Fruit fly (Drosophila melanogaster) whole organism, embryonic: ENCODE measurements around the gene CG2157.

Experiments
- Ada2b ChIP-seq: fragments of 200-800 bp; sonication (Bioruptor generic); IDR thresholded peaks from 2 replicates; pipeline ENCODE4 v1.3.6; 2022; ENCODE audit warnings: missing biosample characterization, missing genetic modification characterization
- Awh ChIP-seq: fragments of 200-800 bp; sonication (Bioruptor generic); IDR thresholded peaks from 2 replicates; pipeline ENCODE4, ENCODE4 v1.3.6; 2022; ENCODE audit warnings: missing biosample characterization, missing genetic modification characterization
- CG10959 ChIP-seq: fragments of 200-800 bp; sonication (Bioruptor generic); IDR thresholded peaks from 2 replicates; pipeline ENCODE4 v1.3.6; 2022; ENCODE audit warnings: missing biosample characterization, missing genetic modification characterization
- CG11695 ChIP-seq: fragments of 200-800 bp; sonication (Bioruptor generic); IDR thresholded peaks from 3 replicates; pipeline ENCODE4 v1.3.6; 2022; ENCODE audit warnings: missing biosample characterization, missing genetic modification characterization
- CG15514 ChIP-seq: fragments of 200-800 bp; sonication (Bioruptor generic); optimal IDR thresholded peaks from 3 replicates; lab custom pipeline; 2017; ENCODE audit warnings: missing biosample characterization, missing genetic modification characterization, mild to moderate bottlenecking, moderate library complexity, missing genetic modification reagents
- CG30020 ChIP-seq: fragments of 200-800 bp; optimal IDR thresholded peaks from 2 replicates; lab custom pipeline; 2019; ENCODE audit warnings: missing biosample characterization, mild to moderate bottlenecking, missing genetic modification characterization, moderate library complexity
- CG31441 ChIP-seq: fragments of 200-800 bp; sonication (Bioruptor generic); IDR thresholded peaks from 2 replicates; pipeline ENCODE4 v1.3.6; 2022; ENCODE audit warnings: missing biosample characterization, missing genetic modification characterization
- CG32532 ChIP-seq: fragments of 200-800 bp; sonication (Bioruptor generic); IDR thresholded peaks from 2 replicates; pipeline ENCODE4 v1.3.6; 2022; ENCODE audit warnings: missing biosample characterization, missing genetic modification characterization
- CG6254 ChIP-seq: fragments of 200-800 bp; sonication (Bioruptor generic); optimal IDR thresholded peaks from 3 replicates; lab custom pipeline; 2017; ENCODE audit warnings: mild to moderate bottlenecking, missing biosample characterization, missing genetic modification reagents, missing genetic modification characterization
- CG6854 ChIP-seq: fragments of 200-800 bp; sonication (Bioruptor generic); optimal IDR thresholded peaks from 3 replicates; lab custom pipeline; 2017; ENCODE audit warnings: missing biosample characterization, mild to moderate bottlenecking, missing genetic modification characterization
- CG7928 ChIP-seq: fragments of 200-800 bp; sonication (Bioruptor generic); optimal IDR thresholded peaks from 2 replicates; lab custom pipeline; 2017; ENCODE audit warnings: missing biosample characterization, mild to moderate bottlenecking, missing genetic modification characterization
- CG8290 ChIP-seq, 3 experiments: fragments of 200-800 bp; sonication (Bioruptor generic); optimal IDR thresholded peaks; 2 replicates each; lab custom pipeline; 2016 to 2019; ENCODE audit warnings: missing biosample characterization in 3 of 3, missing genetic modification characterization in 3 of 3, mild to moderate bottlenecking in 2 of 3, moderate library complexity in 1 of 3
- CG8359 ChIP-seq: fragments of 200-800 bp; sonication (Bioruptor generic); optimal IDR thresholded peaks from 2 replicates; lab custom pipeline; 2017; ENCODE audit warnings: missing biosample characterization, mild to moderate bottlenecking, missing genetic modification characterization, borderline replicate concordance
- CG8388 ChIP-seq: fragments of 200-800 bp; sonication (Bioruptor generic); optimal IDR thresholded peaks from 2 replicates; lab custom pipeline; 2019; ENCODE audit warnings: missing biosample characterization, mild to moderate bottlenecking, missing genetic modification characterization, moderate library complexity
- CG9876 ChIP-seq: fragments of 200-800 bp; sonication (Bioruptor generic); optimal IDR thresholded peaks from 2 replicates; lab custom pipeline; 2016; ENCODE audit warnings: missing biosample characterization, missing genetic modification characterization
- Dfd ChIP-seq, 2 experiments: fragments of >200 bp; optimal IDR thresholded peaks; 2 replicates each; lab custom pipeline; 2017; ENCODE audit warnings: missing biosample characterization in 2 of 2, missing genetic modification characterization in 2 of 2
- Doc3 ChIP-seq: fragments of 200-800 bp; sonication (Bioruptor generic); IDR thresholded peaks from 3 replicates; pipeline ENCODE4 v1.3.6; 2022; ENCODE audit warnings: missing biosample characterization, missing genetic modification characterization; ENCODE audit not compliant: partially characterized antibody
- Fer2 ChIP-seq: fragments of 200-800 bp; sonication (Bioruptor generic); optimal IDR thresholded peaks from 2 replicates; lab custom pipeline; 2018; ENCODE audit warnings: missing biosample characterization, mild to moderate bottlenecking, missing genetic modification characterization, moderate library complexity
- Fer3 ChIP-seq: fragments of 200-800 bp; sonication (Bioruptor generic); optimal IDR thresholded peaks from 2 replicates; lab custom pipeline; 2018; ENCODE audit warnings: missing biosample characterization, mild to moderate bottlenecking, missing genetic modification characterization, moderate library complexity
- Gsc ChIP-seq: fragments of 200-800 bp; sonication (Bioruptor generic); IDR thresholded peaks from 2 replicates; pipeline ENCODE4 v1.3.6; 2022; ENCODE audit warnings: missing biosample characterization, missing genetic modification characterization
- NC2α ChIP-seq: fragments of 200-800 bp; sonication (Bioruptor generic); optimal IDR thresholded peaks from 2 replicates; lab custom pipeline; 2016; ENCODE audit warnings: missing biosample characterization, missing genetic modification characterization
- NfI ChIP-seq: fragments of 200-800 bp; sonication (Bioruptor generic); optimal IDR thresholded peaks from 3 replicates; lab custom pipeline; 2018; ENCODE audit warnings: missing biosample characterization, mild to moderate bottlenecking, missing genetic modification characterization, moderate library complexity
- Opbp ChIP-seq: fragments of 200-800 bp; sonication (Bioruptor generic); IDR thresholded peaks from 3 replicates; pipeline ENCODE4 v1.3.6; 2022; ENCODE audit warnings: missing biosample characterization, missing genetic modification characterization; ENCODE audit not compliant: partially characterized antibody
- PHDP ChIP-seq: fragments of 200-800 bp; sonication (Bioruptor generic); optimal IDR thresholded peaks from 3 replicates; lab custom pipeline; 2018; ENCODE audit warnings: missing biosample characterization, mild to moderate bottlenecking, missing genetic modification characterization, moderate library complexity
- Six4 ChIP-seq: fragments of 200-800 bp; sonication (Bioruptor generic); optimal IDR thresholded peaks from 2 replicates; lab custom pipeline; 2016; ENCODE audit warnings: missing biosample characterization, missing genetic modification characterization
- Stat92E ChIP-seq, 3 experiments: fragments of >200 bp in 2 of 3; fragments of 200-800 bp in 1 of 3; sonication (Bioruptor generic) in 1 of 3; optimal IDR thresholded peaks; 2 replicates each; lab custom pipeline; 2017 to 2019; ENCODE audit warnings: missing biosample characterization in 3 of 3, missing genetic modification characterization in 3 of 3, mild to moderate bottlenecking in 1 of 3, moderate library complexity in 1 of 3
- ab ChIP-seq: fragments of 200-800 bp; sonication (Bioruptor generic); optimal IDR thresholded peaks from 2 replicates; lab custom pipeline; 2016; ENCODE audit warnings: missing biosample characterization, missing genetic modification characterization
- aop ChIP-seq: fragments of 200-800 bp; sonication (Bioruptor generic); IDR thresholded peaks from 2 replicates; pipeline ENCODE4 v1.3.6; 2022; ENCODE audit warnings: missing biosample characterization, missing genetic modification characterization
- cad ChIP-seq: fragments of >200 bp; optimal IDR thresholded peaks from 2 replicates; lab custom pipeline; 2017; ENCODE audit warnings: missing biosample characterization, missing genetic modification characterization
- crol ChIP-seq: fragments of 200-800 bp; sonication (Bioruptor generic); IDR thresholded peaks from 2 replicates; pipeline ENCODE4 v1.3.6; 2022; ENCODE audit warnings: missing biosample characterization, missing genetic modification characterization
- dmrt99B ChIP-seq: fragments of 200-800 bp; sonication (Bioruptor generic); optimal IDR thresholded peaks from 2 replicates; lab custom pipeline; 2018; ENCODE audit warnings: missing biosample characterization, mild to moderate bottlenecking, missing genetic modification characterization, moderate library complexity
- dpn ChIP-seq, 2 experiments: fragments of 200-800 bp; sonication (Bioruptor generic); optimal IDR thresholded peaks; 3 replicates each; lab custom pipeline; 2016; ENCODE audit warnings: missing biosample characterization in 2 of 2, missing genetic modification characterization in 2 of 2
- eve ChIP-seq, 2 experiments: fragments of >200 bp; optimal IDR thresholded peaks; 2 replicates each; lab custom pipeline; 2017; ENCODE audit warnings: missing biosample characterization in 2 of 2, missing genetic modification characterization in 2 of 2
- fd102C ChIP-seq: fragments of 200-800 bp; sonication (Bioruptor generic); optimal IDR thresholded peaks from 2 replicates; lab custom pipeline; 2018; ENCODE audit warnings: missing biosample characterization, mild to moderate bottlenecking, missing genetic modification characterization, moderate library complexity
- hbn ChIP-seq: fragments of 200-800 bp; sonication (Bioruptor generic); IDR thresholded peaks from 2 replicates; pipeline ENCODE4 v1.3.6; 2022; ENCODE audit warnings: missing biosample characterization, missing genetic modification characterization; ENCODE audit not compliant: partially characterized antibody
- knrl ChIP-seq: fragments of 200-800 bp; sonication (Bioruptor generic); IDR thresholded peaks from 3 replicates; pipeline ENCODE4 v1.3.6; 2022; ENCODE audit warnings: missing biosample characterization, missing genetic modification characterization; ENCODE audit not compliant: partially characterized antibody
- lilli ChIP-seq: fragments of 200-800 bp; sonication (Bioruptor generic); optimal IDR thresholded peaks from 3 replicates; lab custom pipeline; 2016; ENCODE audit warnings: missing biosample characterization, missing genetic modification characterization
- lmd ChIP-seq: fragments of 200-800 bp; sonication (Bioruptor generic); IDR thresholded peaks from 2 replicates; pipeline ENCODE4 v1.3.6; 2022; ENCODE audit warnings: missing biosample characterization, missing genetic modification characterization
- oc ChIP-seq: fragments of 200-800 bp; sonication (Bioruptor generic); optimal IDR thresholded peaks from 2 replicates; lab custom pipeline; 2018; ENCODE audit warnings: missing biosample characterization, mild to moderate bottlenecking, missing genetic modification characterization, moderate library complexity
- odd ChIP-seq: fragments of 200-800 bp; sonication (Bioruptor generic); optimal IDR thresholded peaks from 2 replicates; lab custom pipeline; 2017; ENCODE audit warnings: missing biosample characterization, mild to moderate bottlenecking, missing genetic modification characterization
- salm ChIP-seq: fragments of 200-800 bp; sonication (Bioruptor generic); optimal IDR thresholded peaks from 2 replicates; lab custom pipeline; 2018; ENCODE audit warnings: missing biosample characterization, mild to moderate bottlenecking, missing genetic modification characterization
- sens-2 ChIP-seq: fragments of 200-800 bp; sonication (Bioruptor generic); IDR thresholded peaks from 2 replicates; pipeline ENCODE4 v1.3.6; 2022; ENCODE audit warnings: missing biosample characterization, missing genetic modification characterization
- stwl ChIP-seq: fragments of 200-800 bp; sonication (Bioruptor generic); optimal IDR thresholded peaks from 3 replicates; lab custom pipeline; 2018; ENCODE audit warnings: missing biosample characterization, mild to moderate bottlenecking, missing genetic modification characterization, moderate library complexity
- tll ChIP-seq, 2 experiments: fragments of 200-800 bp in 1 of 2; fragments of >200 bp in 1 of 2; sonication (Bioruptor generic) in 1 of 2; optimal IDR thresholded peaks; 2 replicates each; lab custom pipeline; 2017 to 2019; ENCODE audit warnings: missing biosample characterization in 2 of 2, missing genetic modification characterization in 2 of 2, mild to moderate bottlenecking in 1 of 2, moderate library complexity in 1 of 2
- tna ChIP-seq: fragments of 200-800 bp; sonication (Bioruptor generic); IDR thresholded peaks from 2 replicates; pipeline ENCODE4 v1.3.6; 2022; ENCODE audit warnings: missing biosample characterization, missing genetic modification characterization; ENCODE audit not compliant: partially characterized antibody
- vnd ChIP-seq: fragments of 200-800 bp; sonication (Bioruptor generic); IDR thresholded peaks from 3 replicates; pipeline ENCODE4 v1.3.6; 2022; ENCODE audit warnings: missing biosample characterization, missing genetic modification characterization; ENCODE audit not compliant: partially characterized antibody
- wdn ChIP-seq: fragments of 200-800 bp; sonication (Bioruptor generic); IDR thresholded peaks from 2 replicates; pipeline ENCODE4 v1.3.6; 2022; ENCODE audit warnings: missing biosample characterization, missing genetic modification characterization
- zen ChIP-seq: fragments of 200-800 bp; sonication (Bioruptor generic); optimal IDR thresholded peaks from 3 replicates; lab custom pipeline; 2018; ENCODE audit warnings: missing biosample characterization, mild to moderate bottlenecking, missing genetic modification characterization, moderate library complexity
- zfh1 ChIP-seq: fragments of 200-800 bp; sonication (Bioruptor generic); IDR thresholded peaks from 3 replicates; pipeline ENCODE4 v1.3.6; 2022; ENCODE audit warnings: missing biosample characterization, missing genetic modification characterization

Gene CG2157

dm6 chrX:10846972-10847435 lies 22.1 kb upstream of the CG2157 start, which contains the start of gene sbr (continued):
- TF ChIP-seq Ada2b (GFP tag; lab: Robert Waterston, UW), result no peak
- TF ChIP-seq salm (tag; lab: Kevin White, UChicago), result no peak
- TF ChIP-seq vnd, result peak; percentile 78
- no peak for TF ChIP-seq oc (tag; lab: Kevin White, UChicago)
- TF ChIP-seq Awh, result no peak
- peak; percentile 51 for TF ChIP-seq CG30020
- TF ChIP-seq CG9876, result no peak
- 0 out of 2 replicates have a peak, but pooled peaks have one; percentile 12 for TF ChIP-seq CG32532 (GFP tag; lab: Robert Waterston, UW)
- no peak for TF ChIP-seq sens-2 (GFP tag; lab: Robert Waterston, UW)
- no peak for TF ChIP-seq Gsc (GFP tag; lab: Robert Waterston, UW)
- TF ChIP-seq CG6254, result no peak
- TF ChIP-seq zfh1 (GFP tag; lab: Robert Waterston, UW), result no peak
- no peak for TF ChIP-seq ab (GFP tag; lab: Kevin White, UChicago)
- TF ChIP-seq NfI (GFP tag; lab: Kevin White, UChicago), result no peak
- peak; percentile 83; the same call in 2 of the 3 replicates for TF ChIP-seq knrl
- TF ChIP-seq aop (GFP tag; lab: Robert Waterston, UW), result no peak
- TF ChIP-seq Dfd (GFP tag; optimal IDR thresholded peaks at IDR 0.05; lab: Kevin White, UChicago), result no peak
- no peak for TF ChIP-seq odd
- TF ChIP-seq Stat92E (GFP tag; optimal IDR thresholded peaks at IDR 0.05; lab: Kevin White, UChicago), result no peak
- no peak for TF ChIP-seq CG31441
- peak; percentile 17 for TF ChIP-seq CG15514
- no peak for TF ChIP-seq tll (GFP tag; optimal IDR thresholded peaks at IDR 0.05; lab: Kevin White, UChicago)
- TF ChIP-seq eve (GFP tag; optimal IDR thresholded peaks at IDR 0.05; lab: Kevin White, UChicago), result no peak
- no peak for TF ChIP-seq Six4
- no peak for TF ChIP-seq CG6854 (GFP tag; lab: Kevin White, UChicago)
- no peak for TF ChIP-seq CG8359 (GFP tag; lab: Kevin White, UChicago)
- TF ChIP-seq lilli (GFP tag; lab: Kevin White, UChicago), result peak; percentile 39
- no peak for TF ChIP-seq Fer2
- no peak for TF ChIP-seq dmrt99B
- TF ChIP-seq cad (GFP tag; lab: Kevin White, UChicago), result no peak
- no peak for TF ChIP-seq CG10959
- TF ChIP-seq stwl (tag; lab: Kevin White, UChicago), result no peak
- peak; percentile 57; the same call in 2 of the 3 replicates for TF ChIP-seq Doc3 (GFP tag; lab: Robert Waterston, UW)
- TF ChIP-seq CG8388 (GFP tag; lab: Kevin White, UChicago), result no peak
- no peak for TF ChIP-seq CG11695
- TF ChIP-seq lmd, result no peak
- no peak for TF ChIP-seq dpn (GFP tag; optimal IDR thresholded peaks at IDR 0.05; lab: Kevin White, UChicago)
- TF ChIP-seq CG7928 (GFP tag; lab: Kevin White, UChicago), result no peak
- no peak for TF ChIP-seq Fer3
- TF ChIP-seq CG8290 (GFP tag; optimal IDR thresholded peaks at IDR 0.05; lab: Kevin White, UChicago), result peak; percentile 31
- TF ChIP-seq CG8290 (tag; optimal IDR thresholded peaks at IDR 0.05; lab: Kevin White, UChicago), result no peak
- no peak for TF ChIP-seq zen (tag; lab: Kevin White, UChicago)
- peak; percentile 53; the same call in 1 of the 2 replicates for TF ChIP-seq hbn
- no peak for TF ChIP-seq crol (GFP tag; lab: Robert Waterston, UW)
- TF ChIP-seq PHDP (tag; lab: Kevin White, UChicago), result no peak
- TF ChIP-seq fd102C (GFP tag; lab: Kevin White, UChicago), result no peak
- TF ChIP-seq tna (GFP tag; lab: Robert Waterston, UW), result peak; percentile 32; the same call in 1 of the 2 replicates
- TF ChIP-seq wdn, result no peak
- no peak for TF ChIP-seq NC2α
- TF ChIP-seq Opbp (GFP tag; lab: Robert Waterston, UW), result peak; percentile 71; the same call in 2 of the 3 replicates
